Worm (Caenorhabditis elegans): ENCODE data around the gene C17H11.1.

C17H11.1 gene

ce11 chrX:8157132-8157531, 16.6 kb upstream of the C17H11.1 start:
- TF ChIP-seq lin-13 (GFP tag; optimal IDR thresholded peaks at IDR 0.05) (peak; percentile 3), ztf-4 (tag; optimal IDR thresholded peaks at IDR 0.05) (no peak), nhr-129 (tag; optimal IDR thresholded peaks at IDR 0.05) (peak; percentile 70), unc-55 (GFP tag; optimal IDR thresholded peaks at IDR 0.05) (peak; percentile 52), ztf-11 (tag; optimal IDR thresholded peaks at IDR 0.05) (no peak), sma-9 (GFP tag; optimal IDR thresholded peaks at IDR 0.05) (peak; percentile 13), sma-9 (tag; optimal IDR thresholded peaks at IDR 0.05) (no peak), mdl-1 (tag; optimal IDR thresholded peaks at IDR 0.05) (no peak), nhr-10 (tag; optimal IDR thresholded peaks at IDR 0.05) (no peak), lsy-2 (tag; optimal IDR thresholded peaks at IDR 0.05) (peak in 1 of 2 experiments; percentile 50), C34F6.9 (tag; optimal IDR thresholded peaks at IDR 0.05) (peak; percentile 39), crh-2 (tag; optimal IDR thresholded peaks at IDR 0.05) (peak; percentile 24)

ce11 chrX:8158975-8159813, 14.5 kb upstream of the C17H11.1 start, which contains the start of gene hil-3:
Gene hil-3 (plus strand): TSS chrX:8159169.
- TF ChIP-seq lin-11 (tag; optimal IDR thresholded peaks at IDR 0.05) (no peak), lin-13 (GFP tag; optimal IDR thresholded peaks at IDR 0.05) (peak; percentile 11), crh-2 (tag; optimal IDR thresholded peaks at IDR 0.05) (no peak), aly-2 (tag; optimal IDR thresholded peaks at IDR 0.05) (no peak), nhr-10 (tag; optimal IDR thresholded peaks at IDR 0.05) (no peak), mab-5 (tag; optimal IDR thresholded peaks at IDR 0.05) (no peak), unc-55 (GFP tag; optimal IDR thresholded peaks at IDR 0.05) (peak; percentile 66), elt-3 (tag; optimal IDR thresholded peaks at IDR 0.05) (no peak), C34F6.9 (tag; optimal IDR thresholded peaks at IDR 0.05) (peak; percentile 52), F13H6.1 (tag; optimal IDR thresholded peaks at IDR 0.05) (no peak), ama-1 (optimal IDR thresholded peaks at IDR 0.05) (no peak), ceh-16 (tag; optimal IDR thresholded peaks at IDR 0.05) (peak; percentile 22), sma-9 (GFP tag; optimal IDR thresholded peaks at IDR 0.05) (peak; percentile 39), sma-9 (tag; optimal IDR thresholded peaks at IDR 0.05) (no peak), nhr-129 (tag; optimal IDR thresholded peaks at IDR 0.05) (peak; percentile 58), sem-4 (tag; optimal IDR thresholded peaks at IDR 0.05) (peak; percentile 11), nhr-25 (tag; optimal IDR thresholded peaks at IDR 0.05) (peak; percentile 56), nhr-21 (tag; optimal IDR thresholded peaks at IDR 0.05) (no peak), lsy-2 (tag; optimal IDR thresholded peaks at IDR 0.05) (peak in 1 of 2 experiments; percentile 45), gmeb-1 (tag; optimal IDR thresholded peaks at IDR 0.05) (no peak), nhr-237 (tag; optimal IDR thresholded peaks at IDR 0.05) (no peak), peb-1 (tag; optimal IDR thresholded peaks at IDR 0.05) (no peak), lin-39 (tag; optimal IDR thresholded peaks at IDR 0.05) (no peak)

ce11 chrX:8160016-8160415, 13.7 kb upstream of the C17H11.1 start:
- TF ChIP-seq nhr-6 (tag; optimal IDR thresholded peaks at IDR 0.05) (peak; percentile 3), mab-5 (tag; optimal IDR thresholded peaks at IDR 0.05) (peak; percentile 59), ceh-16 (tag; optimal IDR thresholded peaks at IDR 0.05) (no peak), nhr-25 (tag; optimal IDR thresholded peaks at IDR 0.05) (peak; percentile 55), gmeb-1 (tag; optimal IDR thresholded peaks at IDR 0.05) (no peak), lsy-2 (tag; optimal IDR thresholded peaks at IDR 0.05) (peak in 1 of 2 experiments; percentile 13), alr-1 (tag; optimal IDR thresholded peaks at IDR 0.05) (no peak), unc-55 (GFP tag; optimal IDR thresholded peaks at IDR 0.05) (peak; percentile 7), nhr-237 (tag; optimal IDR thresholded peaks at IDR 0.05) (no peak), ZK546.5 (tag; optimal IDR thresholded peaks at IDR 0.05) (no peak), nhr-129 (tag; optimal IDR thresholded peaks at IDR 0.05) (peak; percentile 75), ama-1 (optimal IDR thresholded peaks at IDR 0.05) (peak; percentile 16)

ce11 chrX:8162793-8163192, 10.9 kb upstream of the C17H11.1 start, which contains the start of gene F22F1.3:
Gene F22F1.3 (minus strand): TSS chrX:8163073.
- TF ChIP-seq snpc-4 (tag; optimal IDR thresholded peaks at IDR 0.05) (no peak), ceh-16 (tag; optimal IDR thresholded peaks at IDR 0.05) (no peak), crh-2 (tag; optimal IDR thresholded peaks at IDR 0.05) (no peak), nhr-11 (tag; optimal IDR thresholded peaks at IDR 0.05) (no peak), zag-1 (tag; optimal IDR thresholded peaks at IDR 0.05) (no peak), nhr-25 (tag; optimal IDR thresholded peaks at IDR 0.05) (no peak), R02D3.7 (tag; optimal IDR thresholded peaks at IDR 0.05) (no peak), nhr-23 (tag; optimal IDR thresholded peaks at IDR 0.05) (no peak), F13H6.1 (tag; optimal IDR thresholded peaks at IDR 0.05) (no peak), blmp-1 (tag; optimal IDR thresholded peaks at IDR 0.05; ENCODE audit: insufficient read depth) (no peak), dmd-4 (tag; optimal IDR thresholded peaks at IDR 0.05) (no peak), gmeb-1 (tag; optimal IDR thresholded peaks at IDR 0.05) (no peak), C34F6.9 (tag; optimal IDR thresholded peaks at IDR 0.05) (no peak), nhr-237 (tag; optimal IDR thresholded peaks at IDR 0.05) (no peak), lin-13 (GFP tag; optimal IDR thresholded peaks at IDR 0.05) (no peak), ZK546.5 (tag; optimal IDR thresholded peaks at IDR 0.05) (no peak), mdl-1 (tag; optimal IDR thresholded peaks at IDR 0.05) (no peak)

Data from whole organism, L2 larva.